Worm (Caenorhabditis elegans): ENCODE results near the gene wnk-1.

The wnk-1 gene

DNA sequence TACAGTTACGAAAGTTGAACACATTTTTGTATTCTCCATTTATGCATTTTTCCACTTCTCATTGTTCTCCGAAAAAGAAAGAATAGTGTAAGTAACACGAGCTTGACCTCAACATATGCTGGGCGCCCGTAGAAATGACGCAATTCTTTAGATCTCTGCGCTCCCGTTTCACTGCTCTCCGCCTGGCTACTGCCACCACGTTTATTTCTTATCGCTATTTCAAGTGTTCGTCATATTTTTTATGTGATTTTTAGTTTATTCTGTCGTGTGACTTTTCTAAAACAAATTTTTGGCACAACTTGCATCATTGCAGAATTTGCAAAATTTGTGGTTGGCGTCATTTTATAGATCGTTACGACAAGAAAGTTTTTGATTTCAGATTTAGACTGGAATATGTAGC is 17.1 kb downstream of the wnk-1 start (continued):
- TF ChIP-seq hlh-11 (tag; optimal IDR thresholded peaks at IDR 0.05) = peak; percentile 63
- TF ChIP-seq pqm-1 (tag; optimal IDR thresholded peaks at IDR 0.05) = peak; percentile 67

ce11 chrIV:9217426-9217825 is 17.5 kb downstream of the wnk-1 start, which contains the start of gene C46C2.2:
C46C2.2 (plus strand) TSS chrIV:9217726.
- TF ChIP-seq F10B5.3 (tag; optimal IDR thresholded peaks at IDR 0.05) = no peak
- no peak for TF ChIP-seq dmd-6 (GFP tag; IDR thresholded peaks at IDR 0.05)
- no peak for TF ChIP-seq lin-29 (GFP tag; IDR thresholded peaks at IDR 0.05)
- no peak for TF ChIP-seq fkh-10 (GFP tag; optimal IDR thresholded peaks at IDR 0.05)
- no peak for TF ChIP-seq saeg-2 (GFP tag; IDR thresholded peaks at IDR 0.05)
- TF ChIP-seq ceh-20 (GFP tag; IDR thresholded peaks at IDR 0.05) = no peak
- no peak for TF ChIP-seq lim-7 (GFP tag; IDR thresholded peaks at IDR 0.05)
- no peak for TF ChIP-seq D1046.2 (GFP tag; IDR thresholded peaks at IDR 0.05)
- TF ChIP-seq T26A8.4 (GFP tag; IDR thresholded peaks at IDR 0.05) = no peak
- TF ChIP-seq lsy-2 (tag; optimal IDR thresholded peaks at IDR 0.05) = no peak
- TF ChIP-seq unc-62 (GFP tag; optimal IDR thresholded peaks at IDR 0.05 in 1 of 2) = no peak
- TF ChIP-seq unc-62 (tag; optimal IDR thresholded peaks at IDR 0.05) = no peak
- no peak for TF ChIP-seq gei-8 (GFP tag; optimal IDR thresholded peaks at IDR 0.05)
- no peak for TF ChIP-seq ama-1 (optimal IDR thresholded peaks at IDR 0.05)
- TF ChIP-seq daf-12 (tag; optimal IDR thresholded peaks at IDR 0.05) = no peak

ce11 chrIV:9218415-9218814 is 18.5 kb downstream of the wnk-1 start:
- TF ChIP-seq zfp-3 (GFP tag; conservative IDR thresholded peaks at IDR 0.05) (no peak), nhr-11 (tag; optimal IDR thresholded peaks at IDR 0.05) (no peak), unc-62 (GFP tag; optimal IDR thresholded peaks at IDR 0.05 in 1 of 2) (peak in 1 of 2 experiments; percentile 78), unc-62 (tag; optimal IDR thresholded peaks at IDR 0.05) (no peak)

DNA sequence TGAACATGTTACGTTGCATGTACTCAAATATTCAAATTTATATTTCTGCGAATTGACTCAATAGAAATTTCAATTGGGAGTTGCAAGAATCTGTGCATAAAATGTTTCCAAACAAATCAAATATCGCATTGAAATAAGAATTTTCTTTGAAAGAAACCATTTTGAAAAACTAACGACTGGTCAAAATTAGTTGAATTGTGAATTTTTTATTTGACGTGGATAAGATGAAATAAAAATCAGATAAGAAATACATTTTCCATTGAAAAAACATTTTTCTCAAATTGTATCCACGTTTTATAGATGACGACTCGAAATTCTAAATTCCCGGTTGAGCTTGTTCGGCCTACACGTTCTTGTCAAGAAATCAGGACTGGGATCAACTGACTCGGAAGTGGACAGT is 24.9 kb downstream of the wnk-1 start, which contains the start of gene C46C2.3:
Gene C46C2.3 (plus strand): TSS at position 301 of the 400 bp plus-strand sequence.
- TF ChIP-seq unc-62 (GFP tag; optimal IDR thresholded peaks at IDR 0.05 in 1 of 2) (peak in 1 of 2 experiments; percentile 19), unc-62 (tag; optimal IDR thresholded peaks at IDR 0.05) (no peak), lin-15B (tag; optimal IDR thresholded peaks at IDR 0.05) (no peak)

- TF ChIP-seq aha-1 (tag) (peak; percentile 92), Y105C5A.15 (GFP tag; IDR thresholded peaks at IDR 0.05) (no peak)
Measured at ce11 chrIV:9227650-9228049, 27.7 kb downstream of the wnk-1 start.

- TF ChIP-seq ceh-20 (GFP tag; IDR thresholded peaks at IDR 0.05) (0 out of 2 replicates have a peak, but pooled peaks have one; percentile 15), unc-62 (GFP tag; optimal IDR thresholded peaks at IDR 0.05 in 1 of 2) (no peak), unc-62 (tag; optimal IDR thresholded peaks at IDR 0.05) (no peak), aha-1 (tag) (peak; percentile 54), nhr-28 (tag; optimal IDR thresholded peaks at IDR 0.05) (peak; percentile 40), F26F4.8 (GFP tag; conservative IDR thresholded peaks at IDR 0.05) (no peak)
Measured at ce11 chrIV:9232421-9233141, 32.7 kb downstream of the wnk-1 start, which contains the start of gene Y11D7A.3. Y11D7A.3 (plus strand) TSS chrIV:9233091.

- no peak for TF ChIP-seq lin-15B (tag; optimal IDR thresholded peaks at IDR 0.05)
- TF ChIP-seq ZK546.5 (tag; optimal IDR thresholded peaks at IDR 0.05) = no peak
- no peak for TF ChIP-seq nhr-237 (tag; optimal IDR thresholded peaks at IDR 0.05)
- no peak for TF ChIP-seq ceh-44 (GFP tag; IDR thresholded peaks at IDR 0.05)
Measured at ce11 chrIV:9239151-9239550, 39.2 kb downstream of the wnk-1 start.

ce11 chrIV:9243670-9244069 is 43.8 kb downstream of the wnk-1 start, which contains the start of gene rab-28:
rab-28 (minus strand) TSS chrIV:9244012.
- TF ChIP-seq aha-1 (tag) = peak; percentile 97
- no peak for TF ChIP-seq gei-8 (GFP tag; optimal IDR thresholded peaks at IDR 0.05)
- no peak for TF ChIP-seq lin-15B (tag; optimal IDR thresholded peaks at IDR 0.05)
- TF ChIP-seq hif-1 (tag; optimal IDR thresholded peaks at IDR 0.05) = no peak
